Worm (Caenorhabditis elegans) whole organism, L2 larva: Measurements from ENCODE around the gene sre-7.

Source experiments
- F13H6.1 ChIP-seq: sonication (generic microtip); optimal IDR thresholded peaks from 2 replicates; lab custom pipeline; 2016; ENCODE audit warnings: missing genetic modification characterization, missing compliant biosample characterization
- R02D3.7 ChIP-seq: fragments of 150-350 bp; optimal IDR thresholded peaks from 2 replicates; lab custom pipeline; 2014; ENCODE audit warnings: missing biosample characterization, missing genetic modification characterization
- Y55F3AM.14 ChIP-seq: fragments of 200-800 bp; sonication (Bioruptor generic); optimal IDR thresholded peaks from 2 replicates; lab custom pipeline; 2018; ENCODE audit warnings: mild to moderate bottlenecking, missing genetic modification characterization, missing compliant biosample characterization
- ZK546.5 ChIP-seq: sonication (generic microtip); optimal IDR thresholded peaks from 2 replicates; lab custom pipeline; 2017; ENCODE audit warnings: missing biosample characterization, missing genetic modification characterization
- aly-2 ChIP-seq: fragments of 150-350 bp; optimal IDR thresholded peaks from 2 replicates; lab custom pipeline; 2014; ENCODE audit warnings: missing biosample characterization, missing genetic modification characterization
- blmp-1 ChIP-seq: sonication (generic microtip); optimal IDR thresholded peaks from 2 replicates; lab custom pipeline; 2017; ENCODE audit warnings: missing genetic modification characterization, mild to moderate bottlenecking, missing compliant biosample characterization, antibody characterized with exemption, moderate library complexity; ENCODE audit not compliant: insufficient read depth
- ceh-16 ChIP-seq: fragments of 150-350 bp; optimal IDR thresholded peaks from 2 replicates; lab custom pipeline; 2014; ENCODE audit warnings: missing biosample characterization, missing genetic modification characterization
- crh-2 ChIP-seq: sonication (generic microtip); optimal IDR thresholded peaks from 2 replicates; lab custom pipeline; 2017; ENCODE audit warnings: missing biosample characterization, missing genetic modification characterization
- dmd-4 ChIP-seq: sonication (generic microtip); optimal IDR thresholded peaks from 2 replicates; lab custom pipeline; 2017; ENCODE audit warnings: missing biosample characterization, missing genetic modification characterization
- egl-27 ChIP-seq: sonication (generic microtip); optimal IDR thresholded peaks from 3 replicates; lab custom pipeline; 2017; ENCODE audit warnings: missing biosample characterization, missing genetic modification reagents, missing genetic modification characterization
- elt-1 ChIP-seq: fragments of 150-350 bp; optimal IDR thresholded peaks from 2 replicates; lab custom pipeline; 2014; ENCODE audit warnings: missing biosample characterization, missing genetic modification characterization
- elt-3 ChIP-seq: sonication (generic microtip); optimal IDR thresholded peaks from 2 replicates; lab custom pipeline; 2017; ENCODE audit warnings: missing biosample characterization, missing genetic modification characterization
- fos-1 ChIP-seq: fragments of 150-350 bp; optimal IDR thresholded peaks from 2 replicates; lab custom pipeline; 2014; ENCODE audit warnings: missing biosample characterization, missing genetic modification characterization
- gmeb-1 ChIP-seq: fragments of 150-350 bp; optimal IDR thresholded peaks from 2 replicates; lab custom pipeline; 2014; ENCODE audit warnings: missing biosample characterization, missing genetic modification characterization
- lin-13 ChIP-seq: fragments of 150-350 bp; optimal IDR thresholded peaks from 2 replicates; lab custom pipeline; 2014; ENCODE audit warnings: missing biosample characterization, missing genetic modification reagents, missing genetic modification characterization
- lin-39 ChIP-seq: fragments of 150-350 bp; optimal IDR thresholded peaks from 2 replicates; lab custom pipeline; 2014; ENCODE audit warnings: missing biosample characterization, missing genetic modification reagents, missing genetic modification characterization
- lsy-2 ChIP-seq, 2 experiments: fragments of 150-350 bp in 1 of 2; sonication (generic microtip) in 1 of 2; optimal IDR thresholded peaks; 2 replicates each; lab custom pipeline; 2014 to 2017; ENCODE audit warnings: missing biosample characterization in 2 of 2, missing genetic modification characterization in 2 of 2
- mab-5 ChIP-seq: fragments of 150-350 bp; optimal IDR thresholded peaks from 2 replicates; lab custom pipeline; 2014; ENCODE audit warnings: missing biosample characterization, missing genetic modification characterization
- mbf-1 ChIP-seq: sonication (generic microtip); optimal IDR thresholded peaks from 2 replicates; lab custom pipeline; 2017; ENCODE audit warnings: missing biosample characterization, missing genetic modification characterization
- nhr-10 ChIP-seq: sonication (generic microtip); optimal IDR thresholded peaks from 2 replicates; lab custom pipeline; 2017; ENCODE audit warnings: missing biosample characterization, missing genetic modification characterization
- nhr-11 ChIP-seq: fragments of 150-350 bp; optimal IDR thresholded peaks from 2 replicates; lab custom pipeline; 2014; ENCODE audit warnings: missing biosample characterization, missing genetic modification characterization
- nhr-12 ChIP-seq: fragments of 150-350 bp; optimal IDR thresholded peaks from 2 replicates; lab custom pipeline; 2014; ENCODE audit warnings: missing biosample characterization, missing genetic modification characterization
- nhr-129 ChIP-seq: fragments of 150-350 bp; optimal IDR thresholded peaks from 2 replicates; lab custom pipeline; 2014; ENCODE audit warnings: missing biosample characterization, missing genetic modification characterization
- nhr-23 ChIP-seq: fragments of 150-350 bp; optimal IDR thresholded peaks from 2 replicates; lab custom pipeline; 2014; ENCODE audit warnings: missing biosample characterization, missing genetic modification reagents, missing genetic modification characterization
- nhr-237 ChIP-seq: fragments of 150-350 bp; optimal IDR thresholded peaks from 2 replicates; lab custom pipeline; 2014; ENCODE audit warnings: missing biosample characterization, missing genetic modification characterization
- nhr-25 ChIP-seq: fragments of 150-350 bp; sonication (generic microtip); optimal IDR thresholded peaks from 3 replicates; lab custom pipeline; 2014; ENCODE audit warnings: missing biosample characterization, missing genetic modification characterization
- nhr-6 ChIP-seq: fragments of 150-350 bp; optimal IDR thresholded peaks from 2 replicates; lab custom pipeline; 2014; ENCODE audit warnings: missing biosample characterization, missing genetic modification characterization
- nhr-77 ChIP-seq: fragments of 150-350 bp; optimal IDR thresholded peaks from 2 replicates; lab custom pipeline; 2014; ENCODE audit warnings: missing biosample characterization, missing genetic modification characterization
- sma-3 ChIP-seq: sonication (generic microtip); optimal IDR thresholded peaks from 2 replicates; lab custom pipeline; 2016; ENCODE audit warnings: missing genetic modification reagents, missing genetic modification characterization, missing compliant biosample characterization
- sma-9 ChIP-seq, 2 experiments: fragments of 150-350 bp in 1 of 2; sonication (generic microtip) in 1 of 2; optimal IDR thresholded peaks; 2 replicates each; lab custom pipeline; 2014 to 2016; ENCODE audit warnings: missing genetic modification characterization in 2 of 2, mild to moderate bottlenecking in 1 of 2, missing biosample characterization in 1 of 2, missing compliant biosample characterization in 1 of 2, missing genetic modification reagents in 1 of 2, moderate library complexity in 1 of 2
- unc-39 ChIP-seq: fragments of 150-350 bp; optimal IDR thresholded peaks from 2 replicates; lab custom pipeline; 2014; ENCODE audit warnings: missing biosample characterization, missing genetic modification characterization
- unc-55 ChIP-seq: fragments of 150-350 bp; sonication (generic microtip); optimal IDR thresholded peaks from 3 replicates; lab custom pipeline; 2014; ENCODE audit warnings: missing biosample characterization, missing genetic modification reagents, missing genetic modification characterization
- unc-62 ChIP-seq: fragments of 150-350 bp; optimal IDR thresholded peaks from 2 replicates; lab custom pipeline; 2014; ENCODE audit warnings: missing biosample characterization, missing genetic modification reagents, missing genetic modification characterization
- zag-1 ChIP-seq: fragments of 150-350 bp; optimal IDR thresholded peaks from 2 replicates; lab custom pipeline; 2014; ENCODE audit warnings: missing biosample characterization, missing genetic modification characterization
- ztf-11 ChIP-seq: sonication (generic microtip); optimal IDR thresholded peaks from 2 replicates; lab custom pipeline; 2017; ENCODE audit warnings: missing biosample characterization, missing genetic modification characterization
- ztf-4 ChIP-seq: fragments of 150-350 bp; optimal IDR thresholded peaks from 2 replicates; lab custom pipeline; 2014; ENCODE audit warnings: missing biosample characterization, missing genetic modification characterization

sre-7 gene

DNA sequence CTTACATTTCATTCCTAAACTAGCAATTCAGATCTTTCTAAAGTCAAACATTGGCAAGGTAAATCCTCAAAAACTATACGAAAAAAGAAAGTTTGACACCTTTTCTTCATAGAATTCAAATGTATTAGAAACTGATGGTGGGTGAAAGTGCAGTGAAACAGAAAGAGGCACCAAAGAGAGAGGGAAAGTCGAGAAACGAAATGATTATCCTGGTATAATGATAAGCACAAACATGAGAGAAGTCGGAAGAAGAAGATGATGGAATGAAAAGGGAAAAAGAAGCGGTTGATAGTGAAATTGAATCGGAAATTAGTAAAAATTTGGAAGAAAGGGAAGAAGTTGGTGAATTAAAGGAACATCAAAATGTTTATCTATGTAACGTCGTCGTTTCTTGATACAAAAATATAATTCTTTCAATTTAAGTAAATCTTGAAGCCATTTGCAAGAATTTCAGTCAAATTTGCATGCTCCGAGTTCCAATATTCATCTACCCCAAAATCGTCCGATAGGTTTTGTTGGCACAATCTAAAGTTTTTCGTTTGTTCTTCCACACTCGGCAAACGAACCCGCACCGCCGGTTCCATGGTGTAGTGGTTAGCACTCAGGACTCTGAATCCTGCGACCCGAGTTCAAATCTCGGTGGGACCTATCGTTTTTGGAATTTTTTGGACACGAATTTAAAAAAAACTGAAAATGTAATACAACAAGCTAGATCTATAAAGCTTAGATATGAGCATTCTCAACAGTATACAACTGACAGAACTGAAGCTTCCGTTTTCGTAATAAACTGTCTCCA is 13.0 kb upstream of the sre-7 start:
- no peak for TF ChIP-seq sma-3 (GFP tag; lab: Kevin White, UChicago)
- TF ChIP-seq unc-55 (GFP tag; lab: Kevin White, UChicago), result no peak
- no peak for TF ChIP-seq ZK546.5 (tag; lab: Kevin White, UChicago)
- TF ChIP-seq zag-1, result no peak
- TF ChIP-seq egl-27 (tag; lab: Kevin White, UChicago), result no peak
- no peak for TF ChIP-seq ztf-11 (tag; lab: Kevin White, UChicago)
- no peak for TF ChIP-seq nhr-237 (tag; lab: Kevin White, UChicago)
- no peak for TF ChIP-seq sma-9 (GFP tag; optimal IDR thresholded peaks at IDR 0.05; lab: Kevin White, UChicago)
- TF ChIP-seq sma-9 (tag; optimal IDR thresholded peaks at IDR 0.05; lab: Kevin White, UChicago), result no peak
- TF ChIP-seq ceh-16 (tag; lab: Kevin White, UChicago), result no peak

ce11 chrV:14231656-14232055 is 12.3 kb upstream of the sre-7 start:
- TF ChIP-seq fos-1 (peak; percentile 4), lsy-2 (tag; optimal IDR thresholded peaks at IDR 0.05; lab: Kevin White, UChicago) (no peak), R02D3.7 (no peak)

DNA sequence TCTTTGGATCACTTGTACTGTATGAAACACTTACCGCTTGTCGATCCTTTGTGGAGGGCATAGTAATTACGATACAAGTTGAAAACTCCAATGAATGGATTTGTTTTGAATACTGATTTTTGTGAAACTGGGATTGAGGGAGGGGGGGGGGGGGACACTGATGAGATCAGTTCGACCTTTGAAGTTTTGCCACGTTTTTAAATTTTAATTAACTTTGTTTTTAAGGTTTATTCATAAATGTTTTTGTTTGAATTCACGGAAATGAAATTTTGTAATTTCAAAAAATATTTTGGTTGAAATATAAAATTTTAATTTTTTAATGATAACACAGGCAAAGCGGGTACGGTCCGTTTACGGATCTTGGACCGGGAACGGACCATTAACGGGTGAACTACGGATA is 8.1 kb upstream of the sre-7 start, which contains the start of gene ent-3:
Gene ent-3, minus strand, starts transcription at position 101 of the 400 bp plus-strand sequence.
- TF ChIP-seq F13H6.1 (tag; lab: Kevin White, UChicago), result no peak
- TF ChIP-seq elt-3, result no peak
- TF ChIP-seq sma-3 (GFP tag; lab: Kevin White, UChicago), result no peak
- no peak for TF ChIP-seq lin-13 (GFP tag; lab: Kevin White, UChicago)
- TF ChIP-seq nhr-23, result no peak
- no peak for TF ChIP-seq unc-62
- no peak for TF ChIP-seq nhr-77
- no peak for TF ChIP-seq dmd-4 (tag; lab: Kevin White, UChicago)
- TF ChIP-seq egl-27 (tag; lab: Kevin White, UChicago), result no peak
- TF ChIP-seq Y55F3AM.14 (GFP tag; lab: Kevin White, UChicago), result no peak
- TF ChIP-seq nhr-11 (tag; lab: Kevin White, UChicago), result no peak

DNA sequence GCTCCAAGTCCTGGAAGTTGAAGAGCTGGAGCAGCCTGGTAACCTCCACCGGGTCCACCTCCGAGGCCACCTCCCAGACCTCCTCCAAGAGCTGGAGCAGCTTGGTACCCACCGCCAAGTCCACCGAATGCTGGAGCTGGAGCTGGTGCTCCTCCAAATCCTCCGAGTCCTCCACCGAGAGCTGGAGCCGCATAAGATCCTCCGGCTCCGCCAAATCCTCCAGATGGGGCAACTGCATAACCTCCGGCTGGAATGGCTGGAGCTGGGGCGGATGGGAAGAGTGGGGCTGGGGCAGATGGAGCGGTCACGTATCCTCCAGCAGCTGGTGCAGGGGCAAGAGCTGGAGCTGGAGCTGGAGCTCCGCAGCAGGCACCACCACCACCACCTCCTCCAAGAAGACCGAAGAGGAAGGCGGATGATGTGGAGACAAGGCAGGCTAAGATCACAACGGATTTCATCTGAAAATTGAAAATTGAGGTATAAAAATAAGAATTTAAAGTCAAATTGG is 3.3 kb upstream of the sre-7 start, which contains the start of gene K02E11.10:
Gene K02E11.10, minus strand, starts transcription at position 458 of the 508 bp plus-strand sequence.
- TF ChIP-seq nhr-23 (no peak), mbf-1 (tag; lab: Kevin White, UChicago) (no peak), Y55F3AM.14 (GFP tag; lab: Kevin White, UChicago) (peak; percentile 2), dmd-4 (tag; lab: Kevin White, UChicago) (no peak), zag-1 (no peak), lin-39 (tag; lab: Kevin White, UChicago) (no peak), elt-1 (tag; lab: Kevin White, UChicago) (no peak)

ce11 chrV:14246761-14247160 is 2.8 kb downstream of the sre-7 start, which contains the start of gene K02E11.3:
Gene K02E11.3 (minus strand): TSS chrV:14246861.
- TF ChIP-seq nhr-10 (tag; lab: Kevin White, UChicago) (no peak), elt-3 (no peak), nhr-6 (tag; lab: Kevin White, UChicago) (no peak), mbf-1 (tag; lab: Kevin White, UChicago) (no peak), blmp-1 (no peak), gmeb-1 (tag; lab: Kevin White, UChicago) (no peak), nhr-23 (no peak), ztf-4 (no peak), unc-39 (no peak), crh-2 (no peak), aly-2 (tag; lab: Kevin White, UChicago) (no peak), nhr-12 (tag; lab: Kevin White, UChicago) (no peak), unc-62 (no peak), lin-39 (tag; lab: Kevin White, UChicago) (no peak), elt-1 (tag; lab: Kevin White, UChicago) (no peak), nhr-25 (tag; lab: Kevin White, UChicago) (no peak), nhr-129 (tag; lab: Kevin White, UChicago) (no peak), mab-5 (tag; lab: Kevin White, UChicago) (no peak), lsy-2 (tag; optimal IDR thresholded peaks at IDR 0.05; lab: Kevin White, UChicago) (no peak), ZK546.5 (tag; lab: Kevin White, UChicago) (no peak)
- TF ChIP-seq, all 48 proteins: peak for 0
